Fruit fly (Drosophila melanogaster): Measurements from ENCODE around the gene Mvb12.

DNA sequence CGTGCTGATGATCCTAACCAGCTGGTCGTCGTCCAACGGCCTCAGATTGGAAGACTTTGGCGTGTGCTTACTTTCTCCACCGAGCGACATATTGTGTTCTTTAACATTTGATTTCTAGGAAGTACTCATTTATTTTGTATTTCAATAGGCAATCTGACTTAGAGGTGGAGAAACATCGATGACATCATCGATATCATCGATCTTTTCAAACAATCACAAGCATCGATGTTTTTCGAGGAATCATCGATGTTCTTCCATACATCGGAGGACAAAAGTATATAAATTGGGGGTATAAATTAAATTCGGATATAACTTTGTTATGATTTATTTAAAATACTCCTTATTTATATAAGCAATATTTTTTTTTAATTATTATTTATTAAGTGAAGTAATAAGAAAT, 10.8 kb downstream of the Mvb12 start, which contains the start of gene Swt1:
- no peak for TF ChIP-seq CG17806 (tag; optimal IDR thresholded peaks at IDR 0.05)
- no peak for TF ChIP-seq CG34367 (tag; optimal IDR thresholded peaks at IDR 0.05)
- TF ChIP-seq fd96Ca (GFP tag; IDR thresholded peaks at IDR 0.05): no peak
- no peak for TF ChIP-seq rn (GFP tag; IDR thresholded peaks at IDR 0.05)
- no peak for TF ChIP-seq Snoo (tag; optimal IDR thresholded peaks at IDR 0.05)
- TF ChIP-seq Ets98B (GFP tag; IDR thresholded peaks at IDR 0.05): no peak
- TF ChIP-seq CG10348 (GFP tag; IDR thresholded peaks at IDR 0.05): no peak
- no peak for TF ChIP-seq Pif1B (GFP tag; optimal IDR thresholded peaks at IDR 0.05)
- TF ChIP-seq EcR (GFP tag; optimal IDR thresholded peaks at IDR 0.05): no peak
- no peak for TF ChIP-seq CG13204 (GFP tag; optimal IDR thresholded peaks at IDR 0.05)

Measured in whole organism, pupa.